Worm (Caenorhabditis elegans) whole organism, early embryonic: ENCODE results near the gene T20F7.1.

Experiments
- B0310.2 ChIP-seq: sonication (generic microtip); optimal IDR thresholded peaks from 2 replicates; lab custom pipeline; 2016; ENCODE audit warnings: mild to moderate bottlenecking, missing genetic modification characterization, missing compliant biosample characterization
- F13C5.2 ChIP-seq: sonication (generic microtip); optimal IDR thresholded peaks from 2 replicates; lab custom pipeline; 2017; ENCODE audit warnings: mild to moderate bottlenecking, missing genetic modification characterization, inconsistent platforms, missing compliant biosample characterization
- ama-1 ChIP-seq: fragments of 150-350 bp; optimal IDR thresholded peaks from 2 replicates; lab custom pipeline; 2014
- ceh-36 ChIP-seq: sonication (generic microtip); optimal IDR thresholded peaks from 2 replicates; lab custom pipeline; 2016; ENCODE audit warnings: missing genetic modification characterization, inconsistent platforms, missing compliant biosample characterization
- flt-1 ChIP-seq: fragments of 200-800 bp; sonication (Bioruptor generic); IDR thresholded peaks from 2 replicates; pipeline ENCODE4 v1.3.6; 2022; ENCODE audit warnings: missing genetic modification characterization, missing compliant biosample characterization
- hmbx-1 ChIP-seq: sonication (generic microtip); optimal IDR thresholded peaks from 2 replicates; lab custom pipeline; 2016; ENCODE audit warnings: mild to moderate bottlenecking, missing genetic modification characterization, missing compliant biosample characterization
- hmg-4 ChIP-seq: fragments of 200-800 bp; sonication (Bioruptor generic); optimal IDR thresholded peaks from 2 replicates; lab custom pipeline; 2018; ENCODE audit warnings: mild to moderate bottlenecking, missing genetic modification characterization, missing compliant biosample characterization
- sea-1 ChIP-seq: fragments of 200-800 bp; sonication (Bioruptor generic); conservative IDR thresholded peaks from 2 replicates; pipeline ENCODE4 v1.3.6; 2022; ENCODE audit warnings: missing genetic modification characterization, missing compliant biosample characterization
- tbx-11 ChIP-seq: fragments of 200-800 bp; sonication (Bioruptor generic); IDR thresholded peaks from 2 replicates; pipeline ENCODE4 v1.3.6; 2022; ENCODE audit warnings: missing genetic modification characterization, missing compliant biosample characterization
- tbx-37 ChIP-seq: fragments of 200-800 bp; sonication (Bioruptor generic); conservative IDR thresholded peaks from 2 replicates; pipeline ENCODE4 v1.3.6; 2022; ENCODE audit warnings: missing genetic modification reagents, missing genetic modification characterization, missing compliant biosample characterization
- tra-4 ChIP-seq: sonication (generic microtip); optimal IDR thresholded peaks from 2 replicates; lab custom pipeline; 2017; ENCODE audit warnings: missing genetic modification characterization, missing compliant biosample characterization

- TF ChIP-seq hmbx-1: no peak
- TF ChIP-seq tra-4 (tag; lab: Kevin White, UChicago): no peak
- no peak for TF ChIP-seq F13C5.2 (tag; lab: Kevin White, UChicago)
- TF ChIP-seq ama-1 (lab: Kevin White, UChicago): no peak
- TF ChIP-seq sea-1 (GFP tag; lab: Robert Waterston, UW): no peak
- TF ChIP-seq tbx-11 (GFP tag; lab: Robert Waterston, UW): no peak
- no peak for TF ChIP-seq flt-1 (GFP tag; lab: Robert Waterston, UW)
- TF ChIP-seq tbx-37 (GFP tag; lab: Robert Waterston, UW): no peak
- TF ChIP-seq ceh-36 (tag; lab: Kevin White, UChicago): no peak
- TF ChIP-seq hmg-4 (GFP tag; lab: Kevin White, UChicago): no peak
- TF ChIP-seq B0310.2 (tag; lab: Kevin White, UChicago): no peak
These were observed 46.8 kb downstream of the T20F7.1 start for ce11 chrX:16919468-16919867.
